Fruit fly (Drosophila melanogaster): ENCODE results near the gene CG14137.

CG14137 gene

dm6 chr3L:11587720-11588580, 11.9 kb downstream of the CG14137 start, which contains the start of gene rt (continued):
- peak; percentile 40 for TF ChIP-seq kni (GFP tag; optimal IDR thresholded peaks at IDR 0.05)
- peak; percentile 27 for TF ChIP-seq Lhr (GFP tag; optimal IDR thresholded peaks at IDR 0.05)
- TF ChIP-seq br (optimal IDR thresholded peaks at IDR 0.05) = no peak
- TF ChIP-seq Sry-δ (GFP tag; optimal IDR thresholded peaks at IDR 0.05) = no peak
- no peak for TF ChIP-seq CG2889 (GFP tag; IDR thresholded peaks at IDR 0.05)
- TF ChIP-seq lbe (GFP tag; optimal IDR thresholded peaks at IDR 0.05) = peak; percentile 26
- 0 out of 2 replicates have a peak, but pooled peaks have one; percentile 32 for TF ChIP-seq Ada2b (GFP tag; IDR thresholded peaks at IDR 0.05)
- TF ChIP-seq ind (GFP tag; optimal IDR thresholded peaks at IDR 0.05) = peak; percentile 47
- peak; percentile 22 for TF ChIP-seq Fer3 (tag; optimal IDR thresholded peaks at IDR 0.05)
- TF ChIP-seq CG15479 (GFP tag; optimal IDR thresholded peaks at IDR 0.05) = no peak
- TF ChIP-seq jigr1 (GFP tag; IDR thresholded peaks at IDR 0.05) = peak; percentile 49; the same call in 1 of the 3 replicates
- peak; percentile 21 for TF ChIP-seq Nf-YC (tag; optimal IDR thresholded peaks at IDR 0.05)
- peak; percentile 66 for TF ChIP-seq CG4424 (GFP tag; optimal IDR thresholded peaks at IDR 0.05)

- TF ChIP-seq sqz (GFP tag; optimal IDR thresholded peaks at IDR 0.05) = no peak
- no peak for TF ChIP-seq CG18599 (GFP tag; optimal IDR thresholded peaks at IDR 0.05)
- no peak for TF ChIP-seq Max (GFP tag; optimal IDR thresholded peaks at IDR 0.05)
- no peak for TF ChIP-seq amos (GFP tag; IDR thresholded peaks at IDR 0.05; ENCODE audit: partially characterized antibody)
- peak; percentile 37; the same call in 1 of the 2 replicates for TF ChIP-seq Bgb (GFP tag; IDR thresholded peaks at IDR 0.05; ENCODE audit: partially characterized antibody)
- no peak for TF ChIP-seq Antp (GFP tag; optimal IDR thresholded peaks at IDR 0.05)
- TF ChIP-seq CG8765 (GFP tag; IDR thresholded peaks at IDR 0.05) = peak; percentile 34; the same call in 1 of the 2 replicates
- TF ChIP-seq Hr39 (optimal IDR thresholded peaks at IDR 0.05) = no peak
- TF ChIP-seq Eip74EF (GFP tag; optimal IDR thresholded peaks at IDR 0.05) = peak in 1 of 2 experiments; percentile 45
- no peak for TF ChIP-seq gsb (GFP tag; IDR thresholded peaks at IDR 0.05)
- TF ChIP-seq Blimp-1 (GFP tag; optimal IDR thresholded peaks at IDR 0.05) = peak; percentile 83
- no peak for TF ChIP-seq CG2129 (GFP tag; IDR thresholded peaks at IDR 0.05; ENCODE audit: partially characterized antibody)
- no peak; the same call in 1 of the 2 replicates for TF ChIP-seq Drgx (GFP tag; IDR thresholded peaks at IDR 0.05)
- no peak; the same call in 2 of the 3 replicates for TF ChIP-seq B-H1 (GFP tag; IDR thresholded peaks at IDR 0.05)
- TF ChIP-seq cg (GFP tag; optimal IDR thresholded peaks at IDR 0.05) = peak; percentile 18
- TF ChIP-seq CG13287 (GFP tag; IDR thresholded peaks at IDR 0.05; ENCODE audit: partially characterized antibody) = peak; percentile 44; the same call in 1 of the 2 replicates
- TF ChIP-seq CG7786 (GFP tag; optimal IDR thresholded peaks at IDR 0.05) = no peak
- 0 out of 3 replicates have a peak, but pooled peaks have one; percentile 45 for TF ChIP-seq Doc3 (GFP tag; IDR thresholded peaks at IDR 0.05; ENCODE audit: partially characterized antibody)
- no peak for TF ChIP-seq Six4 (GFP tag; optimal IDR thresholded peaks at IDR 0.05)
- no peak for TF ChIP-seq Chrac-16 (GFP tag; optimal IDR thresholded peaks at IDR 0.05)
- TF ChIP-seq nau (GFP tag; optimal IDR thresholded peaks at IDR 0.05) = no peak
- TF ChIP-seq pfk (GFP tag; optimal IDR thresholded peaks at IDR 0.05) = no peak
- TF ChIP-seq CG8924 (tag; optimal IDR thresholded peaks at IDR 0.05) = no peak
- TF ChIP-seq Sin3A (optimal IDR thresholded peaks at IDR 0.05) = no peak
- no peak for TF ChIP-seq luna (GFP tag; optimal IDR thresholded peaks at IDR 0.05)
- no peak for TF ChIP-seq fd64A (GFP tag; optimal IDR thresholded peaks at IDR 0.05)
- no peak for TF ChIP-seq Camta (GFP tag; optimal IDR thresholded peaks at IDR 0.05)
- TF ChIP-seq wek (GFP tag; optimal IDR thresholded peaks at IDR 0.05) = no peak
- TF ChIP-seq gfzf (GFP tag; optimal IDR thresholded peaks at IDR 0.05) = no peak
- TF ChIP-seq CTCF (GFP tag; optimal IDR thresholded peaks at IDR 0.05) = no peak
- TF ChIP-seq tna (GFP tag; IDR thresholded peaks at IDR 0.05; ENCODE audit: partially characterized antibody) = no peak
- peak; percentile 30; the same call in 1 of the 2 replicates for TF ChIP-seq bbx (GFP tag; IDR thresholded peaks at IDR 0.05; ENCODE audit: partially characterized antibody)
- no peak for TF ChIP-seq CG30020 (tag; optimal IDR thresholded peaks at IDR 0.05)
- TF ChIP-seq z (GFP tag; IDR thresholded peaks at IDR 0.05) = peak; percentile 42; the same call in 1 of the 3 replicates
Observed at dm6 chr3L:11586794-11587462, 12.9 kb downstream of the CG14137 start.

Data from whole organism, embryonic.